Fruit fly (Drosophila melanogaster) whole organism, embryonic: Measurements from ENCODE around the gene Arpc1.

Experiments
- ATbp ChIP-seq: fragments of 200-800 bp; sonication (Bioruptor generic); optimal IDR thresholded peaks from 2 replicates; lab custom pipeline; 2017; ENCODE audit warnings: missing biosample characterization, mild to moderate bottlenecking, missing genetic modification characterization, missing genetic modification reagents
- Awh ChIP-seq: fragments of 200-800 bp; sonication (Bioruptor generic); IDR thresholded peaks from 2 replicates; pipeline ENCODE4, ENCODE4 v1.3.6; 2022; ENCODE audit warnings: missing biosample characterization, missing genetic modification characterization
- CG10321 ChIP-seq: fragments of 200-800 bp; sonication (Bioruptor generic); IDR thresholded peaks from 2 replicates; pipeline ENCODE4 v1.3.6; 2022; ENCODE audit warnings: missing biosample characterization, missing genetic modification characterization
- CG11093 ChIP-seq: fragments of 200-800 bp; sonication (Bioruptor generic); IDR thresholded peaks from 3 replicates; pipeline ENCODE4 v1.3.6; 2022; ENCODE audit warnings: missing biosample characterization, missing genetic modification characterization
- CG12744 ChIP-seq: fragments of 200-800 bp; sonication (Bioruptor generic); optimal IDR thresholded peaks from 2 replicates; lab custom pipeline; 2016; ENCODE audit warnings: missing biosample characterization, missing genetic modification characterization
- CG13123 ChIP-seq: fragments of 200-800 bp; sonication (Bioruptor generic); optimal IDR thresholded peaks from 2 replicates; lab custom pipeline; 2016; ENCODE audit warnings: missing biosample characterization, missing genetic modification characterization
- CG13287 ChIP-seq: fragments of 200-800 bp; sonication (Bioruptor generic); IDR thresholded peaks from 2 replicates; pipeline ENCODE4 v1.3.6; 2022; ENCODE audit warnings: missing biosample characterization, missing genetic modification characterization; ENCODE audit not compliant: partially characterized antibody
- CG14014 ChIP-seq: fragments of 200-800 bp; sonication (Bioruptor generic); IDR thresholded peaks from 2 replicates; pipeline ENCODE4 v1.3.6; 2022; ENCODE audit warnings: missing biosample characterization, missing genetic modification characterization
- CG14050 ChIP-seq: fragments of 200-800 bp; sonication (Bioruptor generic); IDR thresholded peaks from 3 replicates; pipeline ENCODE4 v1.3.6; 2022; ENCODE audit warnings: missing biosample characterization, missing genetic modification characterization
- CG15479 ChIP-seq: fragments of 200-800 bp; sonication (Bioruptor generic); optimal IDR thresholded peaks from 3 replicates; lab custom pipeline; 2019; ENCODE audit warnings: missing biosample characterization, mild to moderate bottlenecking, missing genetic modification characterization, moderate library complexity
- CG2712 ChIP-seq: fragments of 200-800 bp; optimal IDR thresholded peaks from 3 replicates; lab custom pipeline; 2019; ENCODE audit warnings: missing biosample characterization, mild to moderate bottlenecking, missing genetic modification characterization, moderate library complexity
- CG30020 ChIP-seq: fragments of 200-800 bp; optimal IDR thresholded peaks from 2 replicates; lab custom pipeline; 2019; ENCODE audit warnings: missing biosample characterization, mild to moderate bottlenecking, missing genetic modification characterization, moderate library complexity
- CG3163 ChIP-seq: fragments of 200-800 bp; sonication (Bioruptor generic); optimal IDR thresholded peaks from 3 replicates; lab custom pipeline; 2016; ENCODE audit warnings: missing biosample characterization, missing genetic modification characterization
- CG33557 ChIP-seq: fragments of 200-800 bp; sonication (Bioruptor generic); optimal IDR thresholded peaks from 2 replicates; lab custom pipeline; 2019; ENCODE audit warnings: missing biosample characterization, mild to moderate bottlenecking, missing genetic modification characterization, moderate library complexity
- CG34376 ChIP-seq: fragments of 200-800 bp; sonication (Bioruptor generic); optimal IDR thresholded peaks from 2 replicates; lab custom pipeline; 2018; ENCODE audit warnings: missing biosample characterization, mild to moderate bottlenecking, missing genetic modification characterization
- CG4404 ChIP-seq: fragments of 200-800 bp; sonication (Bioruptor generic); IDR thresholded peaks from 2 replicates; pipeline ENCODE4 v1.3.6; 2022; ENCODE audit warnings: missing biosample characterization, missing genetic modification characterization
- CG6272 ChIP-seq: fragments of 200-800 bp; sonication (Bioruptor generic); IDR thresholded peaks from 2 replicates; pipeline ENCODE4 v1.3.6; 2022; ENCODE audit warnings: missing biosample characterization, missing genetic modification characterization
- CG6683 ChIP-seq: fragments of 200-800 bp; sonication (Bioruptor generic); optimal IDR thresholded peaks from 2 replicates; lab custom pipeline; 2017; ENCODE audit warnings: missing biosample characterization, mild to moderate bottlenecking, missing genetic modification characterization, missing genetic modification reagents
- CG7786 ChIP-seq: fragments of 200-800 bp; sonication (Bioruptor generic); optimal IDR thresholded peaks from 2 replicates; lab custom pipeline; 2016; ENCODE audit warnings: missing biosample characterization, missing genetic modification characterization
- CG7928 ChIP-seq: fragments of 200-800 bp; sonication (Bioruptor generic); optimal IDR thresholded peaks from 2 replicates; lab custom pipeline; 2017; ENCODE audit warnings: missing biosample characterization, mild to moderate bottlenecking, missing genetic modification characterization
- CG8281 ChIP-seq: fragments of 200-800 bp; sonication (Bioruptor generic); optimal IDR thresholded peaks from 2 replicates; lab custom pipeline; 2018; ENCODE audit warnings: missing biosample characterization, mild to moderate bottlenecking, missing genetic modification characterization, moderate library complexity
- CG8388 ChIP-seq: fragments of 200-800 bp; sonication (Bioruptor generic); optimal IDR thresholded peaks from 2 replicates; lab custom pipeline; 2019; ENCODE audit warnings: missing biosample characterization, mild to moderate bottlenecking, missing genetic modification characterization, moderate library complexity
- CkIIα-i1 ChIP-seq: fragments of 200-800 bp; sonication (Bioruptor generic); IDR thresholded peaks from 2 replicates; pipeline ENCODE4 v1.3.6; 2022; ENCODE audit warnings: missing biosample characterization, missing genetic modification characterization
- Dek ChIP-seq: fragments of 200-800 bp; sonication (Bioruptor generic); optimal IDR thresholded peaks from 3 replicates; lab custom pipeline; 2019; ENCODE audit warnings: missing biosample characterization, mild to moderate bottlenecking, missing genetic modification characterization, moderate library complexity
- Eip74EF ChIP-seq, 2 experiments: fragments of 200-800 bp in 1 of 2; fragments of >200 bp in 1 of 2; sonication (Bioruptor generic) in 1 of 2; optimal IDR thresholded peaks; 2 replicates each; lab custom pipeline; 2017 to 2019; ENCODE audit warnings: missing biosample characterization in 2 of 2, missing genetic modification characterization in 2 of 2, mild to moderate bottlenecking in 1 of 2, moderate library complexity in 1 of 2
- Hmr ChIP-seq: fragments of 200-800 bp; sonication (Bioruptor generic); optimal IDR thresholded peaks from 3 replicates; lab custom pipeline; 2017; ENCODE audit warnings: mild to moderate bottlenecking, missing biosample characterization, missing genetic modification reagents, missing genetic modification characterization
- Hr39 ChIP-seq: fragments of >200 bp; optimal IDR thresholded peaks from 2 replicates; lab custom pipeline; 2017
- Lim3 ChIP-seq: fragments of 200-800 bp; sonication (Bioruptor generic); IDR thresholded peaks from 2 replicates; pipeline ENCODE4 v1.3.6; 2022; ENCODE audit warnings: missing biosample characterization, missing genetic modification characterization
- Nf-YB ChIP-seq: fragments of 200-800 bp; sonication (Bioruptor generic); optimal IDR thresholded peaks from 3 replicates; lab custom pipeline; 2019; ENCODE audit warnings: missing biosample characterization, mild to moderate bottlenecking, missing genetic modification characterization, moderate library complexity
- Sin3A ChIP-seq: fragments of >200 bp; optimal IDR thresholded peaks from 2 replicates; lab custom pipeline; 2018
- Sox102F ChIP-seq: fragments of 200-800 bp; sonication (Bioruptor generic); optimal IDR thresholded peaks from 2 replicates; lab custom pipeline; 2018; ENCODE audit warnings: missing biosample characterization, mild to moderate bottlenecking, missing genetic modification characterization, moderate library complexity
- Sry-β ChIP-seq: fragments of 200-800 bp; sonication (Bioruptor generic); optimal IDR thresholded peaks from 2 replicates; lab custom pipeline; 2018; ENCODE audit warnings: missing biosample characterization, mild to moderate bottlenecking, missing genetic modification characterization, moderate library complexity
- Sry-δ ChIP-seq: fragments of 200-800 bp; sonication (Bioruptor generic); optimal IDR thresholded peaks from 2 replicates; lab custom pipeline; 2016; ENCODE audit warnings: missing biosample characterization, missing genetic modification characterization
- Usf ChIP-seq: fragments of 200-800 bp; sonication (Bioruptor generic); optimal IDR thresholded peaks from 2 replicates; lab custom pipeline; 2017; ENCODE audit warnings: missing genotype, missing biosample characterization, missing genetic modification characterization
- Xbp1 ChIP-seq: fragments of 200-800 bp; sonication (Bioruptor generic); optimal IDR thresholded peaks from 3 replicates; lab custom pipeline; 2016; ENCODE audit warnings: missing biosample characterization, mild to moderate bottlenecking, missing genetic modification characterization
- bab2 ChIP-seq: fragments of 200-800 bp; sonication (Bioruptor generic); optimal IDR thresholded peaks from 2 replicates; lab custom pipeline; 2016; ENCODE audit warnings: missing biosample characterization, missing genetic modification characterization
- bowl ChIP-seq: fragments of 200-800 bp; sonication (Bioruptor generic); IDR thresholded peaks from 2 replicates; pipeline ENCODE4 v1.3.6; 2022; ENCODE audit warnings: missing biosample characterization, missing genetic modification characterization
- cato ChIP-seq: fragments of 200-800 bp; sonication (Bioruptor generic); optimal IDR thresholded peaks from 2 replicates; lab custom pipeline; 2016; ENCODE audit warnings: missing biosample characterization, missing genetic modification characterization, borderline replicate concordance
- chm ChIP-seq: fragments of 200-800 bp; sonication (Bioruptor generic); IDR thresholded peaks from 2 replicates; pipeline ENCODE4 v1.3.6; 2022; ENCODE audit warnings: missing biosample characterization, missing genetic modification characterization
- chn ChIP-seq: fragments of 200-800 bp; sonication (Bioruptor generic); optimal IDR thresholded peaks from 2 replicates; lab custom pipeline; 2016; ENCODE audit warnings: missing biosample characterization, missing genetic modification characterization
- ci ChIP-seq: fragments of 200-800 bp; sonication (Bioruptor generic); IDR thresholded peaks from 3 replicates; pipeline ENCODE4 v1.3.6; 2022; ENCODE audit warnings: missing biosample characterization, missing genetic modification characterization
- dysf ChIP-seq: fragments of 200-800 bp; sonication (Bioruptor generic); IDR thresholded peaks from 3 replicates; pipeline ENCODE4 v1.3.6; 2022; ENCODE audit warnings: missing biosample characterization, missing genetic modification characterization
- fd102C ChIP-seq: fragments of 200-800 bp; sonication (Bioruptor generic); optimal IDR thresholded peaks from 2 replicates; lab custom pipeline; 2018; ENCODE audit warnings: missing biosample characterization, mild to moderate bottlenecking, missing genetic modification characterization, moderate library complexity
- lbe ChIP-seq: fragments of 200-800 bp; sonication (Bioruptor generic); optimal IDR thresholded peaks from 2 replicates; lab custom pipeline; 2016; ENCODE audit warnings: missing biosample characterization, mild to moderate bottlenecking, missing genetic modification characterization
- pho ChIP-seq: fragments of 200-800 bp; sonication (Bioruptor generic); optimal IDR thresholded peaks from 2 replicates; lab custom pipeline; 2016; ENCODE audit warnings: missing biosample characterization, missing genetic modification characterization
- pzg ChIP-seq: fragments of 200-800 bp; sonication (Bioruptor generic); optimal IDR thresholded peaks from 3 replicates; lab custom pipeline; 2018; ENCODE audit warnings: missing biosample characterization, mild to moderate bottlenecking, missing genetic modification characterization, moderate library complexity
- sim ChIP-seq: fragments of 200-800 bp; sonication (Bioruptor generic); IDR thresholded peaks from 2 replicates; pipeline ENCODE4 v1.3.6; 2022; ENCODE audit warnings: missing biosample characterization, missing genetic modification characterization
- sqz ChIP-seq: fragments of 200-800 bp; sonication (Bioruptor generic); optimal IDR thresholded peaks from 3 replicates; lab custom pipeline; 2018; ENCODE audit warnings: missing biosample characterization, mild to moderate bottlenecking, missing genetic modification characterization
- trh ChIP-seq: fragments of 200-800 bp; sonication (Bioruptor generic); optimal IDR thresholded peaks from 2 replicates; lab custom pipeline; 2016; ENCODE audit warnings: missing biosample characterization, missing genetic modification characterization
- wek ChIP-seq: fragments of 200-800 bp; sonication (Bioruptor generic); optimal IDR thresholded peaks from 3 replicates; lab custom pipeline; 2018; ENCODE audit warnings: missing biosample characterization, mild to moderate bottlenecking, missing genetic modification characterization, moderate library complexity

Gene Arpc1

dm6 chr2L:13783264-13784154, 46.0 kb downstream of the Arpc1 start, which contains the start of gene Eato (continued):
- peak; percentile 81 for TF ChIP-seq Sry-β
- no peak for TF ChIP-seq cato (GFP tag; lab: Kevin White, UChicago)
- no peak for TF ChIP-seq CG8281 (tag; lab: Kevin White, UChicago)
- TF ChIP-seq CG30020 (tag; lab: Kevin White, UChicago): peak; percentile 71
- no peak for TF ChIP-seq fd102C
- no peak for TF ChIP-seq CG15479
- no peak for TF ChIP-seq CkIIα-i1 (GFP tag; lab: Robert Waterston, UW)
- no peak for TF ChIP-seq CG11093 (GFP tag; lab: Robert Waterston, UW)
- TF ChIP-seq dysf: no peak
- TF ChIP-seq CG13287 (GFP tag; lab: Robert Waterston, UW): peak; percentile 72
- TF ChIP-seq CG3163 (GFP tag; lab: Kevin White, UChicago): no peak
- no peak for TF ChIP-seq Eip74EF (GFP tag; optimal IDR thresholded peaks at IDR 0.05; lab: Kevin White, UChicago)
- TF ChIP-seq Dek: no peak
- no peak for TF ChIP-seq CG7928 (GFP tag; lab: Kevin White, UChicago)
- TF ChIP-seq Xbp1 (GFP tag; lab: Kevin White, UChicago): peak; percentile 22
- TF ChIP-seq CG8388 (GFP tag; lab: Kevin White, UChicago): no peak
- no peak for TF ChIP-seq CG10321 (GFP tag; lab: Robert Waterston, UW)
- no peak for TF ChIP-seq CG34376 (GFP tag; lab: Kevin White, UChicago)
- TF ChIP-seq sim (GFP tag; lab: Robert Waterston, UW): no peak
- no peak for TF ChIP-seq Hmr (GFP tag; lab: Kevin White, UChicago)
- peak; percentile 20 for TF ChIP-seq pzg
- no peak for TF ChIP-seq CG12744 (GFP tag; lab: Kevin White, UChicago)
- no peak for TF ChIP-seq bowl (GFP tag; lab: Robert Waterston, UW)
- no peak for TF ChIP-seq lbe (GFP tag; lab: Kevin White, UChicago)
- TF ChIP-seq CG13123 (GFP tag; lab: Kevin White, UChicago): no peak
- no peak for TF ChIP-seq CG6272 (GFP tag; lab: Robert Waterston, UW)
- no peak for TF ChIP-seq Usf (GFP tag; lab: Kevin White, UChicago)
- TF ChIP-seq CG4404 (GFP tag; lab: Robert Waterston, UW): no peak
- no peak for TF ChIP-seq trh (GFP tag; lab: Kevin White, UChicago)
- no peak for TF ChIP-seq Sox102F (GFP tag; lab: Kevin White, UChicago)
- TF ChIP-seq chm: no peak
- TF ChIP-seq ATbp: no peak
- TF ChIP-seq Nf-YB (GFP tag; lab: Kevin White, UChicago): no peak
- TF ChIP-seq CG33557 (GFP tag; lab: Kevin White, UChicago): peak; percentile 8
- TF ChIP-seq Sin3A (lab: Kevin White, UChicago): no peak
- TF ChIP-seq CG14050 (GFP tag; lab: Robert Waterston, UW): no peak
- TF ChIP-seq Hr39 (lab: Kevin White, UChicago): no peak
- TF ChIP-seq CG14014 (GFP tag; lab: Robert Waterston, UW): no peak
- TF ChIP-seq chn (GFP tag; lab: Kevin White, UChicago): no peak
- peak; percentile 47 for TF ChIP-seq Sry-δ
- TF ChIP-seq CG6683 (GFP tag; lab: Kevin White, UChicago): no peak
- no peak for TF ChIP-seq Awh (GFP tag; lab: Robert Waterston, UW)
- TF ChIP-seq CG7786 (GFP tag; lab: Kevin White, UChicago): no peak
- TF ChIP-seq sqz: no peak
- TF ChIP-seq Lim3 (GFP tag; lab: Robert Waterston, UW): no peak
- peak; percentile 27 for TF ChIP-seq CG2712 (tag; lab: Kevin White, UChicago)
- TF ChIP-seq wek (GFP tag; lab: Kevin White, UChicago): no peak
- TF ChIP-seq ci: no peak
- no peak for TF ChIP-seq pho (GFP tag; lab: Kevin White, UChicago)
- TF ChIP-seq bab2 (GFP tag; lab: Kevin White, UChicago): no peak
